Fruit fly (Drosophila melanogaster) whole organism, embryonic: ENCODE measurements around the gene CG17637.

Experiments
- Aef1 ChIP-seq: fragments of 200-800 bp; sonication (Bioruptor generic); IDR thresholded peaks from 3 replicates; pipeline ENCODE4 v1.3.6; 2022; ENCODE audit warnings: missing biosample characterization, missing genetic modification characterization
- Awh ChIP-seq: fragments of 200-800 bp; sonication (Bioruptor generic); IDR thresholded peaks from 2 replicates; pipeline ENCODE4, ENCODE4 v1.3.6; 2022; ENCODE audit warnings: missing biosample characterization, missing genetic modification characterization
- Bgb ChIP-seq: fragments of 200-800 bp; sonication (Bioruptor generic); IDR thresholded peaks from 2 replicates; pipeline ENCODE4 v1.3.6; 2022; ENCODE audit warnings: missing biosample characterization, missing genetic modification characterization; ENCODE audit not compliant: partially characterized antibody
- CG12071 ChIP-seq: fragments of 200-800 bp; sonication (Bioruptor generic); optimal IDR thresholded peaks from 3 replicates; lab custom pipeline; 2018; ENCODE audit warnings: missing biosample characterization, mild to moderate bottlenecking, missing genetic modification characterization
- CG12155 ChIP-seq: fragments of 200-800 bp; sonication (Bioruptor generic); optimal IDR thresholded peaks from 3 replicates; lab custom pipeline; 2016; ENCODE audit warnings: missing biosample characterization, missing genetic modification characterization
- CG12236 ChIP-seq: fragments of 200-800 bp; sonication (Bioruptor generic); optimal IDR thresholded peaks from 2 replicates; lab custom pipeline; 2016; ENCODE audit warnings: missing biosample characterization, missing genetic modification characterization
- CG14014 ChIP-seq: fragments of 200-800 bp; sonication (Bioruptor generic); IDR thresholded peaks from 2 replicates; pipeline ENCODE4 v1.3.6; 2022; ENCODE audit warnings: missing biosample characterization, missing genetic modification characterization
- CG18619 ChIP-seq: fragments of 200-800 bp; sonication (Bioruptor generic); optimal IDR thresholded peaks from 3 replicates; lab custom pipeline; 2017; ENCODE audit warnings: missing biosample characterization, mild to moderate bottlenecking, missing genetic modification characterization
- CG18764 ChIP-seq: fragments of 200-800 bp; sonication (Bioruptor generic); optimal IDR thresholded peaks from 3 replicates; lab custom pipeline; 2016; ENCODE audit warnings: missing biosample characterization, missing genetic modification characterization
- CG2202 ChIP-seq: fragments of 200-800 bp; sonication (Bioruptor generic); optimal IDR thresholded peaks from 2 replicates; lab custom pipeline; 2018; ENCODE audit warnings: missing biosample characterization, mild to moderate bottlenecking, missing genetic modification characterization
- CG2678 ChIP-seq: fragments of 200-800 bp; sonication (Bioruptor generic); optimal IDR thresholded peaks from 3 replicates; lab custom pipeline; 2019; ENCODE audit warnings: missing biosample characterization, mild to moderate bottlenecking, missing genetic modification characterization, moderate library complexity
- CG31365 ChIP-seq: fragments of 200-800 bp; sonication (Bioruptor generic); optimal IDR thresholded peaks from 2 replicates; lab custom pipeline; 2018; ENCODE audit warnings: missing biosample characterization, mild to moderate bottlenecking, missing genetic modification characterization
- CG4328 ChIP-seq: fragments of 200-800 bp; sonication (Bioruptor generic); optimal IDR thresholded peaks from 3 replicates; lab custom pipeline; 2017; ENCODE audit warnings: missing biosample characterization, missing genetic modification reagents, missing genetic modification characterization
- Chrac-16 ChIP-seq: fragments of 200-800 bp; sonication (Bioruptor generic); optimal IDR thresholded peaks from 3 replicates; lab custom pipeline; 2016; ENCODE audit warnings: missing biosample characterization, missing genetic modification characterization
- Deaf1 ChIP-seq: fragments of 200-800 bp; optimal IDR thresholded peaks from 3 replicates; lab custom pipeline; 2019; ENCODE audit warnings: missing biosample characterization, mild to moderate bottlenecking, missing genetic modification characterization, moderate library complexity
- Doc3 ChIP-seq: fragments of 200-800 bp; sonication (Bioruptor generic); IDR thresholded peaks from 3 replicates; pipeline ENCODE4 v1.3.6; 2022; ENCODE audit warnings: missing biosample characterization, missing genetic modification characterization; ENCODE audit not compliant: partially characterized antibody
- Dp ChIP-seq: fragments of 200-800 bp; sonication (Bioruptor generic); optimal IDR thresholded peaks from 2 replicates; lab custom pipeline; 2018; ENCODE audit warnings: missing biosample characterization, mild to moderate bottlenecking, missing genetic modification characterization, moderate library complexity
- Ets97D ChIP-seq: fragments of 200-800 bp; sonication (Bioruptor generic); optimal IDR thresholded peaks from 3 replicates; lab custom pipeline; 2016; ENCODE audit warnings: missing biosample characterization, missing genetic modification characterization
- Fer3 ChIP-seq: fragments of 200-800 bp; sonication (Bioruptor generic); optimal IDR thresholded peaks from 2 replicates; lab custom pipeline; 2018; ENCODE audit warnings: missing biosample characterization, mild to moderate bottlenecking, missing genetic modification characterization, moderate library complexity
- HHEX ChIP-seq: fragments of 200-800 bp; sonication (Bioruptor generic); optimal IDR thresholded peaks from 3 replicates; lab custom pipeline; 2017; ENCODE audit warnings: missing biosample characterization, mild to moderate bottlenecking, missing genetic modification characterization, missing genetic modification reagents
- Hsf ChIP-seq: fragments of 200-800 bp; sonication (Bioruptor generic); optimal IDR thresholded peaks from 3 replicates; lab custom pipeline; 2016; ENCODE audit warnings: missing biosample characterization, missing genetic modification characterization
- MESR4 ChIP-seq: fragments of 200-800 bp; sonication (Bioruptor generic); optimal IDR thresholded peaks from 2 replicates; lab custom pipeline; 2018; ENCODE audit warnings: missing biosample characterization, mild to moderate bottlenecking, missing genetic modification characterization, moderate library complexity
- NC2α ChIP-seq: fragments of 200-800 bp; sonication (Bioruptor generic); optimal IDR thresholded peaks from 2 replicates; lab custom pipeline; 2016; ENCODE audit warnings: missing biosample characterization, missing genetic modification characterization
- Sry-δ ChIP-seq: fragments of 200-800 bp; sonication (Bioruptor generic); optimal IDR thresholded peaks from 2 replicates; lab custom pipeline; 2016; ENCODE audit warnings: missing biosample characterization, missing genetic modification characterization
- abd-A ChIP-seq: fragments of 200-800 bp; sonication (Bioruptor generic); optimal IDR thresholded peaks from 3 replicates; lab custom pipeline; 2019; ENCODE audit warnings: missing biosample characterization, mild to moderate bottlenecking, missing genetic modification characterization, moderate library complexity
- al ChIP-seq: fragments of 200-800 bp; sonication (Bioruptor generic); IDR thresholded peaks from 2 replicates; pipeline ENCODE4 v1.3.6; 2022; ENCODE audit warnings: missing biosample characterization, missing genetic modification characterization
- ap ChIP-seq: fragments of 200-800 bp; sonication (Bioruptor generic); IDR thresholded peaks from 2 replicates; pipeline ENCODE4 v1.3.6; 2022; ENCODE audit warnings: missing biosample characterization, missing genetic modification characterization
- cad ChIP-seq: fragments of >200 bp; optimal IDR thresholded peaks from 2 replicates; lab custom pipeline; 2017; ENCODE audit warnings: missing biosample characterization, missing genetic modification characterization
- chinmo ChIP-seq: fragments of 200-800 bp; sonication (Bioruptor generic); IDR thresholded peaks from 4 replicates; pipeline ENCODE4 v1.3.6; 2022; ENCODE audit warnings: missing biosample characterization, missing genetic modification characterization; ENCODE audit not compliant: partially characterized antibody
- croc ChIP-seq: fragments of 200-800 bp; sonication (Bioruptor generic); conservative IDR thresholded peaks from 3 replicates; pipeline ENCODE4 v1.3.6; 2022; ENCODE audit warnings: missing biosample characterization, missing genetic modification characterization
- dimm ChIP-seq: fragments of 200-800 bp; sonication (Bioruptor generic); IDR thresholded peaks from 2 replicates; pipeline ENCODE4 v1.3.6; 2022; ENCODE audit warnings: missing biosample characterization, missing genetic modification characterization
- dysf ChIP-seq: fragments of 200-800 bp; sonication (Bioruptor generic); IDR thresholded peaks from 3 replicates; pipeline ENCODE4 v1.3.6; 2022; ENCODE audit warnings: missing biosample characterization, missing genetic modification characterization
- en ChIP-seq: fragments of 200-800 bp; sonication (Bioruptor generic); optimal IDR thresholded peaks from 2 replicates; lab custom pipeline; 2016; ENCODE audit warnings: missing biosample characterization, missing genetic modification characterization
- gcm2 ChIP-seq: fragments of 200-800 bp; sonication (Bioruptor generic); optimal IDR thresholded peaks from 2 replicates; lab custom pipeline; 2016; ENCODE audit warnings: missing biosample characterization, missing genetic modification characterization
- her ChIP-seq: fragments of 200-800 bp; sonication (Bioruptor generic); optimal IDR thresholded peaks from 2 replicates; lab custom pipeline; 2016; ENCODE audit warnings: missing biosample characterization, missing genetic modification characterization
- hkb ChIP-seq, 2 experiments: fragments of 200-800 bp in 1 of 2; fragments of >200 bp in 1 of 2; sonication (Bioruptor generic) in 1 of 2; IDR thresholded peaks in 1 of 2; optimal IDR thresholded peaks in 1 of 2; 2 replicates each; pipeline versions ENCODE4 v1.3.6 to Lab custom; 2017 to 2022; ENCODE audit warnings: missing biosample characterization in 1 of 2, missing genetic modification characterization in 1 of 2
- ken ChIP-seq: fragments of 200-800 bp; sonication (Bioruptor generic); IDR thresholded peaks from 3 replicates; pipeline ENCODE4 v1.3.6; 2022; ENCODE audit warnings: missing biosample characterization, missing genetic modification characterization
- mirr ChIP-seq: fragments of 200-800 bp; sonication (Bioruptor generic); optimal IDR thresholded peaks from 3 replicates; lab custom pipeline; 2018; ENCODE audit warnings: missing biosample characterization, mild to moderate bottlenecking, missing genetic modification characterization
- nau ChIP-seq: fragments of 200-800 bp; sonication (Bioruptor generic); optimal IDR thresholded peaks from 3 replicates; lab custom pipeline; 2017; ENCODE audit warnings: missing biosample characterization, mild to moderate bottlenecking, missing genetic modification characterization, missing genetic modification reagents
- onecut ChIP-seq: fragments of 200-800 bp; sonication (Bioruptor generic); IDR thresholded peaks from 2 replicates; pipeline ENCODE4 v1.3.6; 2022; ENCODE audit warnings: missing biosample characterization, missing genetic modification characterization
- phol ChIP-seq: fragments of 200-800 bp; sonication (Bioruptor generic); optimal IDR thresholded peaks from 3 replicates; lab custom pipeline; 2018; ENCODE audit warnings: missing biosample characterization, mild to moderate bottlenecking, missing genetic modification characterization, moderate library complexity
- prd ChIP-seq, 3 experiments: fragments of >200 bp in 2 of 3; fragments of 200-800 bp in 1 of 3; sonication (Bioruptor generic) in 1 of 3; optimal IDR thresholded peaks in 2 of 3; IDR thresholded peaks in 1 of 3; 2 replicates in 2 of 3; 3 replicates in 1 of 3; pipeline versions ENCODE4 v1.3.6 to Lab custom; 2017 to 2022; ENCODE audit warnings: missing biosample characterization in 1 of 3, missing genetic modification characterization in 1 of 3
- psq ChIP-seq: fragments of 200-800 bp; sonication (Bioruptor generic); optimal IDR thresholded peaks from 2 replicates; lab custom pipeline; 2017; ENCODE audit warnings: missing biosample characterization, missing genetic modification characterization
- schlank ChIP-seq: fragments of 200-800 bp; sonication (Bioruptor generic); optimal IDR thresholded peaks from 2 replicates; lab custom pipeline; 2018; ENCODE audit warnings: missing biosample characterization, mild to moderate bottlenecking, missing genetic modification characterization
- sima ChIP-seq: fragments of 200-800 bp; sonication (Bioruptor generic); optimal IDR thresholded peaks from 2 replicates; lab custom pipeline; 2016; ENCODE audit warnings: missing biosample characterization, missing genetic modification characterization
- ssp ChIP-seq: fragments of 200-800 bp; sonication (Bioruptor generic); IDR thresholded peaks from 2 replicates; pipeline ENCODE4 v1.3.6; 2022; ENCODE audit warnings: missing biosample characterization, missing genetic modification characterization
- tgo ChIP-seq: fragments of 200-800 bp; sonication (Bioruptor generic); IDR thresholded peaks from 3 replicates; pipeline ENCODE4 v1.3.6; 2022; ENCODE audit warnings: missing biosample characterization, missing genetic modification characterization
- tio ChIP-seq: fragments of 200-800 bp; sonication (Bioruptor generic); optimal IDR thresholded peaks from 2 replicates; lab custom pipeline; 2017; ENCODE audit warnings: missing biosample characterization, missing genetic modification characterization, inconsistent platforms
- vvl ChIP-seq: fragments of 200-800 bp; sonication (Bioruptor generic); IDR thresholded peaks from 2 replicates; pipeline ENCODE4 v1.3.6; 2022; ENCODE audit warnings: missing biosample characterization, missing genetic modification characterization

Gene CG17637

DNA sequence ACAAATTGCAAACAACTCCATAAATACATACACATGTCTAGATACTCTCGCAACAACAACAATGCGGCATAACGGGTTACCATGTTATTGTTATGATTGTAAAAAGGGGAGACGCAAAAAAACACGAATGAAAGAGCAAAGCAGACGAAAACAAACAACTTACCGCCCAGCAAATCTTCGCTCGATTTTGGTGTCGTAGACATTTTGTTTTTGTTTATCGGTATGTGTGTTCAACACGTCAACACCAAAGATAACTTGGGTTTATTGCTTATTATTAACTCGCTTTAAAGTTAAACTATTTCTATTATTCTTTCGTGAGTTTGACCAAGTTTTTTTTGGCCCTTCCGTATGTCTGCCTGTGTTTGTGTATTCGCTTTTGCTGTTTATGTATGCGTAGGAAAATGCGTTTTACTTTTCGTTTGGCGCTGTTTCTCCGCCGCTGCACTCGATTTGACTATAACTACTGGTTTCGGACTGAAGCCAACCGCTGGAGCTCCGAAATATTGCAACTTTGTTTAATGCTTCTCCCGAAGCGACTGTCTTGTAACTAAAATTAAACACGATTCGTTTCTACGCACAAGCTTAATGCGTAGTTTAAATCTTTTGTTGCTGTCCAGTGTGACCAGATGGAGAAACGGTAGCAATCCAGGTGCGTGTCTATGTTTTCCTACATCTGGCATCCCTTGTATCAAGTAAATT lies 15.0 kb downstream of the CG17637 start, which contains the start of gene BNIP3 (continued):
- TF ChIP-seq dimm (GFP tag; lab: Robert Waterston, UW) (no peak), dysf (no peak), onecut (peak; percentile 13; the same call in 1 of the 2 replicates), croc (no peak), Aef1 (GFP tag; lab: Robert Waterston, UW) (peak; percentile 23; the same call in 1 of the 3 replicates), chinmo (peak; percentile 85; the same call in 2 of the 4 replicates), Doc3 (GFP tag; lab: Robert Waterston, UW) (no peak), CG12155 (no peak), nau (GFP tag; lab: Kevin White, UChicago) (no peak), prd (optimal IDR thresholded peaks at IDR 0.05; lab: Kevin White, UChicago) (no peak), prd (GFP tag; IDR thresholded peaks at IDR 0.05; lab: Robert Waterston, UW) (no peak), CG14014 (GFP tag; lab: Robert Waterston, UW) (no peak), Sry-δ (GFP tag; lab: Kevin White, UChicago) (no peak), ken (GFP tag; lab: Robert Waterston, UW) (no peak), CG2678 (tag; lab: Kevin White, UChicago) (no peak), schlank (tag; lab: Kevin White, UChicago) (no peak), tgo (GFP tag; lab: Robert Waterston, UW) (no peak), Chrac-16 (GFP tag; lab: Kevin White, UChicago) (no peak), Ets97D (no peak), Bgb (GFP tag; lab: Robert Waterston, UW) (peak; percentile 36; the same call in 1 of the 2 replicates), ssp (GFP tag; lab: Robert Waterston, UW) (no peak), cad (no peak), al (no peak), CG4328 (no peak), Dp (peak; percentile 78), hkb (optimal IDR thresholded peaks at IDR 0.05; lab: Kevin White, UChicago) (peak; percentile 34), hkb (GFP tag; IDR thresholded peaks at IDR 0.05; lab: Robert Waterston, UW) (no peak), NC2α (no peak), mirr (GFP tag; lab: Kevin White, UChicago) (peak; percentile 22), tio (GFP tag; lab: Kevin White, UChicago) (no peak), abd-A (tag; lab: Kevin White, UChicago) (peak; percentile 52), CG12071 (GFP tag; lab: Kevin White, UChicago) (no peak), HHEX (GFP tag; lab: Kevin White, UChicago) (no peak), phol (peak; percentile 22), Hsf (GFP tag; lab: Kevin White, UChicago) (no peak), psq (peak; percentile 58), ap (GFP tag; lab: Robert Waterston, UW) (no peak), Fer3 (tag; lab: Kevin White, UChicago) (no peak), sima (GFP tag; lab: Kevin White, UChicago) (no peak), en (no peak), Awh (GFP tag; lab: Robert Waterston, UW) (no peak), Deaf1 (tag; lab: Kevin White, UChicago) (peak; percentile 66), MESR4 (GFP tag; lab: Kevin White, UChicago) (peak; percentile 84), CG31365 (tag; lab: Kevin White, UChicago) (peak; percentile 8), CG12236 (GFP tag; lab: Kevin White, UChicago) (no peak), vvl (GFP tag; lab: Robert Waterston, UW) (0 out of 2 replicates have a peak, but pooled peaks have one; percentile 22), her (GFP tag; lab: Kevin White, UChicago) (no peak), CG18619 (GFP tag; lab: Kevin White, UChicago) (peak; percentile 27), gcm2 (GFP tag; lab: Kevin White, UChicago) (no peak), CG18764 (no peak), CG2202 (tag; lab: Kevin White, UChicago) (no peak)
